Fruit fly (Drosophila melanogaster): Measurements from ENCODE around the gene mmy.

DNA sequence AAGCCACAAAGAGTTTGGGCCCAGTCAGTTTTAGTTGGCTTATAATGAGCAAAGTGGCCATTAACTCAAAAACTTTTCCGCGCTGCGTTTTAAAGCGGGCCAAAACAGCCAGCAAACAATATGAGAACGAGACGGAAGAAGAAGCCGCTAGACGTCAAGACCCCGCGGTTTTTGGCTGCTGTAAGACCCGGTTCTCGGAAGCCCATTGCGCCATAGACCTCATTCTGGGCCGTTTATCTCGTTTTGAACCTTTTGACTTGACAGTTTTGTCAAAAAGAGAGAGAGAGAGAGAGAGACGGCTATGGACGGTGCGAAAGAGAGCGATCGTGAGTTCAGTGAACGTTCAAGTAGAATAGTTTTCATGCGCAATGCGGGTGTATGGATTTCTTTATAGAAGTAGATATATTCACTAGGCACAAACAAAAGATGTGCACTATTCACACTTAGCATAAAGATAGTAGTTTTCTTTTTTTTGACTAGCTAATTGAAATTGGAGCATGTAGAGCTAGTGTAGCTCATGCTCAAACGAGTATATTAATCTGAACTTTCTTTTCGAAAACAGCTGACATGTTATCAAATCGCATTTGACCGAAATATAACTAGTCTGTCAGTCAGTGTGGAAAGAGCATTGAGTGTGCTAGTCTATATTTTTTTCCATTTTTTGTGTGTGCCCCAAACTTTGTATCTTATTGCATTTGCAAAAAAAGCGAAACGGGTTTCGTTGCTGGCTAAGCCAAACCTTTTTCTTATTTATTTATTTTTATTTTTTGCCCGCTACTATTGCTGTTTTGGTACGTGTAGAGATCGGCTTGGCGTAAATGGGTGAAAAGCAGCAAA, 29.4 kb upstream of the mmy start:
- TF ChIP-seq h (optimal IDR thresholded peaks at IDR 0.05) = no peak
- TF ChIP-seq psq (optimal IDR thresholded peaks at IDR 0.05) = no peak
- no peak for TF ChIP-seq ttk (optimal IDR thresholded peaks at IDR 0.05)
- TF ChIP-seq Sin3A (optimal IDR thresholded peaks at IDR 0.05) = no peak
- no peak for TF ChIP-seq Myc (optimal IDR thresholded peaks at IDR 0.05)
- no peak for TF ChIP-seq insv (optimal IDR thresholded peaks at IDR 0.05)

Data from Kc167 (cell line).